Worm (Caenorhabditis elegans) whole organism, L4 larva: ENCODE results near the gene F38C2.4.
"Not testable (repeated sequence)": the region's sequence is repeated elsewhere in the genome, so short reads cannot be mapped to it uniquely, and the experiment has no call there.

Source experiments
- D1046.2 ChIP-seq: fragments of 200-800 bp; sonication (Bioruptor generic); IDR thresholded peaks from 2 replicates; pipeline ENCODE4 v1.3.6; 2022; ENCODE audit warnings: missing genetic modification characterization, missing compliant biosample characterization
- F10B5.3 ChIP-seq: sonication (generic microtip); optimal IDR thresholded peaks from 2 replicates; lab custom pipeline; 2016; ENCODE audit warnings: mild to moderate bottlenecking, missing genetic modification characterization, missing compliant biosample characterization
- F49E8.2 ChIP-seq: sonication (generic microtip); optimal IDR thresholded peaks from 2 replicates; lab custom pipeline; 2016; ENCODE audit warnings: missing compliant biosample characterization, mild to moderate bottlenecking, missing genetic modification characterization, borderline replicate concordance
- T26A8.4 ChIP-seq: fragments of 200-800 bp; sonication (Bioruptor generic); IDR thresholded peaks from 2 replicates; pipeline ENCODE4 v1.3.6; 2022; ENCODE audit warnings: missing genetic modification characterization, missing compliant biosample characterization
- Y105C5A.15 ChIP-seq: fragments of 200-800 bp; sonication (Bioruptor generic); IDR thresholded peaks from 2 replicates; pipeline ENCODE4 v1.3.6; 2022; ENCODE audit warnings: missing genetic modification characterization, missing compliant biosample characterization
- Y48G9A.11 ChIP-seq: fragments of 200-800 bp; sonication (Bioruptor generic); IDR thresholded peaks from 2 replicates; pipeline ENCODE4 v1.3.6; 2022; ENCODE audit warnings: missing genetic modification reagents, missing genetic modification characterization, missing compliant biosample characterization
- ama-1 ChIP-seq: fragments of 150-350 bp; optimal IDR thresholded peaks from 2 replicates; lab custom pipeline; 2014; ENCODE audit warnings: inconsistent platforms, mixed read lengths
- arid-1 ChIP-seq: fragments of 200-800 bp; sonication (Bioruptor generic); conservative IDR thresholded peaks from 2 replicates; pipeline ENCODE4 v1.3.6; 2022; ENCODE audit warnings: missing genetic modification reagents, missing genetic modification characterization, missing compliant biosample characterization
- ceh-32 ChIP-seq: sonication (generic microtip); optimal IDR thresholded peaks from 2 replicates; lab custom pipeline; 2016; ENCODE audit warnings: mild to moderate bottlenecking, missing genetic modification characterization, missing compliant biosample characterization; ENCODE audit not compliant: poor library complexity
- ceh-82 ChIP-seq: sonication (generic microtip); optimal IDR thresholded peaks from 2 replicates; lab custom pipeline; 2017; ENCODE audit warnings: missing biosample characterization, missing genetic modification characterization
- ces-1 ChIP-seq: fragments of 150-350 bp; sonication (generic microtip); optimal IDR thresholded peaks from 4 replicates; lab custom pipeline; 2014; ENCODE audit warnings: missing biosample characterization, missing genetic modification reagents, missing genetic modification characterization
- cey-2 ChIP-seq: sonication (generic microtip); optimal IDR thresholded peaks from 3 replicates; lab custom pipeline; 2017; ENCODE audit warnings: missing genetic modification characterization, mild to moderate bottlenecking, missing compliant biosample characterization, antibody characterized with exemption, borderline replicate concordance; ENCODE audit not compliant: insufficient read depth
- daf-16 ChIP-seq, 3 experiments: sonication (generic microtip); optimal IDR thresholded peaks; 2 replicates each; lab custom pipeline; 2016 to 2017; ENCODE audit warnings: missing genetic modification characterization in 3 of 3, missing genetic modification reagents in 3 of 3, mild to moderate bottlenecking in 2 of 3, missing compliant biosample characterization in 2 of 3, missing biosample characterization in 1 of 3, moderate library complexity in 1 of 3
- daf-19 ChIP-seq: fragments of 200-800 bp; sonication (Bioruptor generic); conservative IDR thresholded peaks from 2 replicates; pipeline ENCODE4 v1.3.6; 2022; ENCODE audit warnings: missing genetic modification characterization, missing compliant biosample characterization
- dmd-6 ChIP-seq: fragments of 200-800 bp; sonication (Bioruptor generic); IDR thresholded peaks from 2 replicates; pipeline ENCODE4 v1.3.6; 2022; ENCODE audit warnings: missing genetic modification reagents, missing genetic modification characterization, missing compliant biosample characterization
- dmd-8 ChIP-seq: fragments of 200-800 bp; sonication (Bioruptor generic); IDR thresholded peaks from 2 replicates; pipeline ENCODE4 v1.3.6; 2022; ENCODE audit warnings: missing genetic modification characterization, missing compliant biosample characterization
- dmd-9 ChIP-seq: fragments of 200-800 bp; sonication (Bioruptor generic); IDR thresholded peaks from 2 replicates; pipeline ENCODE4 v1.3.6; 2022; ENCODE audit warnings: missing genetic modification reagents, missing genetic modification characterization, missing compliant biosample characterization
- dpl-1 ChIP-seq: fragments of 150-350 bp; optimal IDR thresholded peaks from 2 replicates; lab custom pipeline; 2014; ENCODE audit warnings: missing biosample characterization, missing genetic modification reagents, missing genetic modification characterization
- dve-1 ChIP-seq: sonication (generic microtip); optimal IDR thresholded peaks from 2 replicates; lab custom pipeline; 2017; ENCODE audit warnings: antibody characterized with exemption, mild to moderate bottlenecking, missing genetic modification characterization, missing compliant biosample characterization; ENCODE audit not compliant: insufficient read depth
- egl-43 ChIP-seq: fragments of 200-800 bp; sonication (Bioruptor generic); IDR thresholded peaks from 2 replicates; pipeline ENCODE4 v1.3.6; 2022; ENCODE audit warnings: missing genetic modification reagents, missing genetic modification characterization, missing compliant biosample characterization
- fkh-10 ChIP-seq: fragments of 150-350 bp; optimal IDR thresholded peaks from 2 replicates; lab custom pipeline; 2014; ENCODE audit warnings: missing biosample characterization, missing genetic modification reagents, missing genetic modification characterization
- lin-1 ChIP-seq: fragments of 200-800 bp; sonication (Bioruptor generic); IDR thresholded peaks from 2 replicates; pipeline ENCODE4 v1.3.6; 2022; ENCODE audit warnings: missing genetic modification reagents, missing genetic modification characterization, missing compliant biosample characterization
- lin-38 ChIP-seq: fragments of 200-800 bp; sonication (Bioruptor generic); IDR thresholded peaks from 2 replicates; pipeline ENCODE4 v1.3.6; 2022; ENCODE audit warnings: missing genetic modification reagents, missing genetic modification characterization, missing compliant biosample characterization
- lin-39 ChIP-seq: fragments of 150-350 bp; optimal IDR thresholded peaks from 2 replicates; lab custom pipeline; 2014; ENCODE audit warnings: missing biosample characterization, missing genetic modification reagents, missing genetic modification characterization
- lir-3 ChIP-seq: sonication (generic microtip); optimal IDR thresholded peaks from 2 replicates; lab custom pipeline; 2016; ENCODE audit warnings: mild to moderate bottlenecking, missing genetic modification characterization, missing compliant biosample characterization
- lsy-2 ChIP-seq, 2 experiments: fragments of 150-350 bp in 1 of 2; sonication (generic microtip) in 1 of 2; optimal IDR thresholded peaks; 2 replicates each; lab custom pipeline; 2014 to 2017; ENCODE audit warnings: missing biosample characterization in 2 of 2, missing genetic modification characterization in 2 of 2
- madf-5 ChIP-seq, 2 experiments: fragments of 200-800 bp; sonication (Bioruptor generic); IDR thresholded peaks; 2 replicates each; pipeline ENCODE4 v1.3.6; 2022; ENCODE audit warnings: missing compliant biosample characterization in 2 of 2, missing genetic modification characterization in 2 of 2
- mxl-2 ChIP-seq: fragments of 200-800 bp; sonication (Bioruptor generic); conservative IDR thresholded peaks from 2 replicates; pipeline ENCODE4 v1.3.6; 2022; ENCODE audit warnings: missing genetic modification reagents, missing genetic modification characterization, missing compliant biosample characterization
- nhr-102 ChIP-seq: sonication (generic microtip); optimal IDR thresholded peaks from 2 replicates; lab custom pipeline; 2016; ENCODE audit warnings: mild to moderate bottlenecking, missing genetic modification characterization, moderate library complexity, missing compliant biosample characterization
- nhr-237 ChIP-seq: sonication (generic microtip); optimal IDR thresholded peaks from 2 replicates; lab custom pipeline; 2017; ENCODE audit warnings: missing biosample characterization, missing genetic modification characterization
- nhr-42 ChIP-seq: fragments of 200-800 bp; sonication (Bioruptor generic); IDR thresholded peaks from 2 replicates; pipeline ENCODE4 v1.3.6; 2022; ENCODE audit warnings: missing genetic modification characterization, missing compliant biosample characterization
- nhr-77 ChIP-seq: fragments of 150-350 bp; optimal IDR thresholded peaks from 2 replicates; lab custom pipeline; 2014; ENCODE audit warnings: missing biosample characterization, missing genetic modification characterization
- pqm-1 ChIP-seq: sonication (generic microtip); optimal IDR thresholded peaks from 2 replicates; lab custom pipeline; 2017; ENCODE audit warnings: missing biosample characterization, missing genetic modification characterization
- rbr-2 ChIP-seq: sonication (generic microtip); optimal IDR thresholded peaks from 2 replicates; lab custom pipeline; 2016; ENCODE audit warnings: missing genotype, missing genetic modification characterization, missing compliant biosample characterization
- sdz-12 ChIP-seq: fragments of 200-800 bp; sonication (Bioruptor generic); optimal IDR thresholded peaks from 2 replicates; lab custom pipeline; 2018; ENCODE audit warnings: mild to moderate bottlenecking, missing genetic modification characterization, missing compliant biosample characterization
- set-16 ChIP-seq: fragments of 200-800 bp; sonication (Bioruptor generic); IDR thresholded peaks from 2 replicates; pipeline ENCODE4 v1.3.6; 2022; ENCODE audit warnings: missing genetic modification reagents, missing genetic modification characterization, missing compliant biosample characterization
- skn-1 ChIP-seq: fragments of 150-350 bp; optimal IDR thresholded peaks from 2 replicates; lab custom pipeline; 2014; ENCODE audit warnings: missing biosample characterization, missing genetic modification characterization
- snpc-1.2 ChIP-seq: fragments of 200-800 bp; sonication (Bioruptor generic); IDR thresholded peaks from 2 replicates; pipeline ENCODE4 v1.3.6; 2022; ENCODE audit warnings: missing genetic modification reagents, missing genetic modification characterization, missing compliant biosample characterization
- tra-1 ChIP-seq: fragments of 200-800 bp; sonication (Bioruptor generic); IDR thresholded peaks from 2 replicates; pipeline ENCODE4 v1.3.6; 2022; ENCODE audit warnings: missing genetic modification reagents, missing genetic modification characterization, missing compliant biosample characterization
- vab-7 ChIP-seq: fragments of 200-800 bp; sonication (Bioruptor generic); IDR thresholded peaks from 2 replicates; pipeline ENCODE4 v1.3.6; 2022; ENCODE audit warnings: missing genetic modification reagents, missing genetic modification characterization, missing compliant biosample characterization
- zfp-3 ChIP-seq: fragments of 200-800 bp; sonication (Bioruptor generic); conservative IDR thresholded peaks from 2 replicates; pipeline ENCODE4 v1.3.6; 2022; ENCODE audit warnings: missing genetic modification reagents, missing genetic modification characterization, missing compliant biosample characterization

The F38C2.4 gene

DNA sequence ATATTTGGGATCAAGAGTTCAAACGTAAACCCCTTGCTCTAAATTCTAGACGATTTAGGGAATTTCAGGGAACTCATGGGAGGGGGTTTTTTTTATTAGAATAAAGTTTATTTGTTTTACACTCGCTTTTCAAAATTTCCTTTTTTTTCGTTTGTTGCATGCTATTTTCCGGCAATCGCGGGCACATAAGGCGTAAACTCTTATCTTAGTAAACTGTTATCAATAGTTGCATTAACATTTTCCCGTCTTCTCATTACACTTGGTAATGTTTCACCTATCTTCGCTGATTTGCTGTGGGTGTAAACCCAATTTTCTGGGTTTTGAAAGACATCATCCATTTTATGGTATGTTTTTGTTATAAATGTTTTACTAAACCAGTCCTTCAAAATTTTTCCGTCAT is 22.8 kb downstream of the F38C2.4 start:
- TF ChIP-seq ces-1 (no peak), pqm-1 (tag; lab: Kevin White, UChicago) (peak; percentile 68), daf-16 (GFP tag; optimal IDR thresholded peaks at IDR 0.05; lab: Kevin White, UChicago) (no peak), daf-16 (tag; optimal IDR thresholded peaks at IDR 0.05; lab: Kevin White, UChicago) (peak; percentile 69)

DNA sequence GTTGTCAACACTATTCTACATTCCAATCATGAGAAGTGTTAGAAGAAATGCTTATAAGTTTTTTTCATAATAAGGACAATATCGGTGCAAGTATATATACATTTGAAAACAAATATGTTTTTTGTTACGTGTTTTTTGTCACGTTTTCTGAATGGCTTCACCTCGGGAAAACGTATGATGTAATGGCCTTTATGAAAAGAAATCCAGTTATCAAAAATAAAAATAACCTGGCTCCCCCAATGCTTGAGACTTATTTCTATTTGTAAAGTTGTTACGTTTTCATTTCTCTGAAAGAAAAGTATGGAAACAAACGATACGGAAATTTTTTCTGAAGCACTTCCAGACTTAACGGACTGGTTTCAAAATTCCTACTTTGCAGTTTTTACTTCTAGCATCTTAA is 27.8 kb downstream of the F38C2.4 start, which contains the start of gene srz-72:
Gene srz-72 (plus strand): TSS at position 301 of the 400 bp plus-strand sequence.
- no peak for TF ChIP-seq nhr-237 (tag; lab: Kevin White, UChicago)
- TF ChIP-seq daf-16 (GFP tag; optimal IDR thresholded peaks at IDR 0.05; lab: Kevin White, UChicago) = no peak
- TF ChIP-seq daf-16 (tag; optimal IDR thresholded peaks at IDR 0.05; lab: Kevin White, UChicago) = no peak
- no peak for TF ChIP-seq tra-1 (GFP tag; lab: Robert Waterston, UW)
- TF ChIP-seq arid-1 = no peak
- TF ChIP-seq skn-1 (tag; lab: Kevin White, UChicago) = no peak
- TF ChIP-seq ceh-82 (tag; lab: Kevin White, UChicago) = no peak
- no peak for TF ChIP-seq fkh-10 (GFP tag; lab: Kevin White, UChicago)
- no peak for TF ChIP-seq dmd-6
- TF ChIP-seq F10B5.3 (tag; lab: Kevin White, UChicago) = no peak
- no peak for TF ChIP-seq rbr-2 (tag; lab: Kevin White, UChicago)

DNA sequence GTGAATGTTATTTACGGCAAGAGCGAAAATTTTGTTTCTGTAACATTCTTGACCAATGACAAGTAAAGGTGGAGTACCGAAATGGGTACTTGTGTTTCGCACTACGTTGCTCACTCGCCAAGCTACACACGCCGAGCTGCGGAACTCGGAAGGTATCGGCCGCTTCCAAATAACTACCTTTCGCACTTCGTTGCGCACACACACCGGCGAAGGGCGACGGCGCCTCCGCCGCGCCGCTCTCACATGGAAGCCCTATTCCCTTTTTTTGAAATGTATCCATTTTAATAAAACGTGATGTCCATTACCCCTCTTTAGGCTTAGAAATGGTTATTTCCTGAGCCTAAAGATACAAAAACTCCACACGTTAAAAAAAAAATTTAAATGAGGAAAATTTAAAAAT is 35.9 kb downstream of the F38C2.4 start:
- TF ChIP-seq lir-3 (tag; lab: Kevin White, UChicago) = no peak
- no peak for TF ChIP-seq F49E8.2
- no peak for TF ChIP-seq mxl-2
- TF ChIP-seq egl-43 (GFP tag; lab: Robert Waterston, UW) = 0 out of 2 replicates have a peak, but pooled peaks have one; percentile 47
- no peak for TF ChIP-seq nhr-77 (tag; lab: Kevin White, UChicago)
- TF ChIP-seq pqm-1 (tag; lab: Kevin White, UChicago) = no peak
- no peak for TF ChIP-seq nhr-237 (tag; lab: Kevin White, UChicago)
- TF ChIP-seq dmd-8 (GFP tag; lab: Robert Waterston, UW) = no peak
- no peak for TF ChIP-seq lsy-2 (tag; optimal IDR thresholded peaks at IDR 0.05; lab: Kevin White, UChicago)
- TF ChIP-seq snpc-1.2 (GFP tag; lab: Robert Waterston, UW) = peak; percentile 83
- TF ChIP-seq Y48G9A.11 (GFP tag; lab: Robert Waterston, UW) = no peak
- TF ChIP-seq nhr-102 (tag; lab: Kevin White, UChicago) = no peak

DNA sequence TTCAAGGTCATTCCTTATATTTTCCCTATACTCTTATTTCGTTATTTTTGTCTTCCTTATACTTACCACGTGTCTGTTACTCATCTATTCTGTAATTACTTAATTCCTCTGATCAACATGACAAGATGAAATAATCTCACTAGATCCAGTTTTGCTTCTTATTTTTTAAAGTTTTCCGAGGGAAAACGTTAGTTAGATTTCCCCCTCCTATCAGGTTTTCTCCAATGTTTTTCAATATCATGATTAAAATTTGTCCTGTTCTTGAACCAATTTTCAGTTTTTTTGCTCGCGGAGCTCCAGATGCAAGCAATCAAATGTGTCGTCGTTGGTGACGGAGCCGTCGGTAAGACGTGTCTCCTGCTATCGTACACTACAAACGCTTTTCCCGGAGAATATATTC is 36.9 kb downstream of the F38C2.4 start, which contains the start of gene rac-2:
Gene rac-2 (plus strand): TSS at position 301 of the 400 bp plus-strand sequence.
- TF ChIP-seq dpl-1 (GFP tag; lab: Kevin White, UChicago); skn-1 (tag; lab: Kevin White, UChicago); sdz-12: not testable (repeated sequence)

DNA sequence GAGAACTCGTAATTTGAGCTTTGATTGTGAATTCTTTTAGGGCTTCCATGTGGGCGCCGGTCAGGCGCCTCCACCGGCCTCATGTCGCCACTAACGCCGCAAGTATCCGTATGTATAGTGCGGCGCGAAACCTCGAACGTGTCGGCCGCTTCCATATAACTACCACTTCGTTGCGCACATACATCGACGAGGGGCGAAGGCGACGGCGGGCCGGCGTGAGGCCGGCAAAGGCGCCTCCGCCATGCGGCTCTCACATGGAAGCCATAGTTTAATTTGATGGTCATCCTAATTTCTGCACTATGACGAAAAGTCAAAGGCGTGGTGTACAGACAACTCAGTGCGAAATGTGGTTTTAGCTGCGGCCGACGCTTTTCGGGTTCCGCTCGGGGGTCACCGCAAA is 39.0 kb downstream of the F38C2.4 start:
- TF ChIP-seq lin-39 (tag; lab: Kevin White, UChicago) (no peak), nhr-77 (tag; lab: Kevin White, UChicago) (no peak), T26A8.4 (GFP tag; lab: Robert Waterston, UW) (no peak), vab-7 (GFP tag; lab: Robert Waterston, UW) (no peak), dmd-9 (GFP tag; lab: Robert Waterston, UW) (0 out of 2 replicates have a peak, but pooled peaks have one; percentile 25), daf-19 (GFP tag; lab: Robert Waterston, UW) (no peak), Y105C5A.15 (GFP tag; lab: Robert Waterston, UW) (no peak), snpc-1.2 (GFP tag; lab: Robert Waterston, UW) (peak; percentile 85), D1046.2 (GFP tag; lab: Robert Waterston, UW) (0 out of 2 replicates have a peak, but pooled peaks have one; percentile 36), dmd-6 (no peak), set-16 (peak; percentile 75), egl-43 (GFP tag; lab: Robert Waterston, UW) (peak; percentile 60; the same call in 1 of the 2 replicates), madf-5 (GFP tag; IDR thresholded peaks at IDR 0.05; lab: Robert Waterston, UW) (no peak), rbr-2 (tag; lab: Kevin White, UChicago) (no peak), lin-1 (no peak), zfp-3 (GFP tag; lab: Robert Waterston, UW) (no peak), nhr-237 (tag; lab: Kevin White, UChicago) (no peak), dve-1 (tag; lab: Kevin White, UChicago) (no peak), lin-38 (no peak), cey-2 (tag; lab: Kevin White, UChicago) (no peak), nhr-42 (GFP tag; lab: Robert Waterston, UW) (no peak), ama-1 (lab: Kevin White, UChicago) (no peak), ceh-32 (tag; lab: Kevin White, UChicago) (no peak)
